Worm (Caenorhabditis elegans) whole organism, late embryonic: ENCODE results near the gene K04C2.7.

Source experiments
- elt-2 ChIP-seq: sonication (generic microtip); optimal IDR thresholded peaks from 2 replicates; lab custom pipeline; 2016; ENCODE audit warnings: missing genetic modification reagents, missing genetic modification characterization, missing compliant biosample characterization
- tbx-7 ChIP-seq: sonication (generic microtip); optimal IDR thresholded peaks from 2 replicates; lab custom pipeline; 2016; ENCODE audit warnings: missing genotype, missing genetic modification characterization, missing compliant biosample characterization

DNA sequence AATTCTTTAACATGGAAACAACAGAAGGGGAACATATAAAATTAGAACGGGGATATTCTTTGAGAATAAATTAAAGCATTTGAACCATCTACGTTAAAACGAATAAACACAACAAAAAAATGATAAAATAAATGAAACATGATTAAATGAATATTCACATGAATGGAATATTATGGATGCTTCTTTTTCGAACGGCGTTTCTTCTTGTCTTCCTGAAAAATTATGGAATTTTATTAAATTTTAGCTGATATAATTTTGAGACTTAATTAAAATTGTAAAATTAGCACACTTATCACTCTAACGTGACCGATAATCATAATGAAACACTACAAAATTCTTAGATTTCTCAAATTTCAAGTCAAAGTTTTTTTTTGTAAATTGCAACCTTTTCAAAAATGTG lies 19.7 kb downstream of the K04C2.7 start:
- TF ChIP-seq tbx-7 (tag; lab: Kevin White, UChicago) (no peak), elt-2 (tag; lab: Kevin White, UChicago) (no peak)
